Worm (Caenorhabditis elegans) whole organism, L2 larva: Measurements from ENCODE around the gene C06A1.6.

Source experiments
- aly-2 ChIP-seq: fragments of 150-350 bp; optimal IDR thresholded peaks from 2 replicates; lab custom pipeline; 2014; ENCODE audit warnings: missing biosample characterization, missing genetic modification characterization
- dmd-4 ChIP-seq: sonication (generic microtip); optimal IDR thresholded peaks from 2 replicates; lab custom pipeline; 2017; ENCODE audit warnings: missing biosample characterization, missing genetic modification characterization
- egl-27 ChIP-seq: sonication (generic microtip); optimal IDR thresholded peaks from 3 replicates; lab custom pipeline; 2017; ENCODE audit warnings: missing biosample characterization, missing genetic modification reagents, missing genetic modification characterization
- lin-39 ChIP-seq: fragments of 150-350 bp; optimal IDR thresholded peaks from 2 replicates; lab custom pipeline; 2014; ENCODE audit warnings: missing biosample characterization, missing genetic modification reagents, missing genetic modification characterization
- mdl-1 ChIP-seq, 2 experiments: fragments of 150-350 bp in 1 of 2; sonication (generic microtip) in 1 of 2; optimal IDR thresholded peaks; 2 replicates each; lab custom pipeline; 2017; ENCODE audit warnings: missing biosample characterization in 2 of 2, missing genetic modification characterization in 2 of 2
- nhr-11 ChIP-seq: fragments of 150-350 bp; optimal IDR thresholded peaks from 2 replicates; lab custom pipeline; 2014; ENCODE audit warnings: missing biosample characterization, missing genetic modification characterization
- nhr-12 ChIP-seq: fragments of 150-350 bp; optimal IDR thresholded peaks from 2 replicates; lab custom pipeline; 2014; ENCODE audit warnings: missing biosample characterization, missing genetic modification characterization

- TF ChIP-seq egl-27 (tag; lab: Kevin White, UChicago) = no peak
- no peak for TF ChIP-seq nhr-11 (tag; lab: Kevin White, UChicago)
- TF ChIP-seq lin-39 (tag; lab: Kevin White, UChicago) = no peak
- no peak for TF ChIP-seq dmd-4 (tag; lab: Kevin White, UChicago)
- TF ChIP-seq nhr-12 (tag; lab: Kevin White, UChicago) = no peak
- no peak for TF ChIP-seq aly-2 (tag; lab: Kevin White, UChicago)
- no peak for TF ChIP-seq mdl-1 (tag; optimal IDR thresholded peaks at IDR 0.05; lab: Kevin White, UChicago)
Measured at ce11 chrII:10515422-10515821, 49.1 kb downstream of the C06A1.6 start.
